Fruit fly (Drosophila melanogaster): Measurements from ENCODE around the gene yem.
A peak's percentile ranks its signal among the peaks of the same experiment; 100 is the strongest.

Gene yem

dm6 chr3R:29074001-29074609 lies 48.6 kb downstream of the yem start (continued):
- TF ChIP-seq Deaf1 (tag; optimal IDR thresholded peaks at IDR 0.05), result no peak
- no peak for TF ChIP-seq tgo (GFP tag; IDR thresholded peaks at IDR 0.05)
- TF ChIP-seq ato (GFP tag; IDR thresholded peaks at IDR 0.05; ENCODE audit: partially characterized antibody), result no peak
- TF ChIP-seq Med (GFP tag), result peak; percentile 59
- no peak for TF ChIP-seq HLH54F (GFP tag; optimal IDR thresholded peaks at IDR 0.05)
- TF ChIP-seq CG12744 (GFP tag; optimal IDR thresholded peaks at IDR 0.05), result no peak
- TF ChIP-seq nerfin-2 (GFP tag; IDR thresholded peaks at IDR 0.05; ENCODE audit: partially characterized antibody), result no peak
- TF ChIP-seq row (GFP tag; IDR thresholded peaks at IDR 0.05), result no peak
- no peak for TF ChIP-seq ase (GFP tag; IDR thresholded peaks at IDR 0.05)
- TF ChIP-seq CG18476 (GFP tag; optimal IDR thresholded peaks at IDR 0.05), result no peak
- no peak for TF ChIP-seq CG1529 (GFP tag; optimal IDR thresholded peaks at IDR 0.05)
- peak; percentile 23 for TF ChIP-seq sqz (GFP tag; optimal IDR thresholded peaks at IDR 0.05)
- TF ChIP-seq lbe (GFP tag; optimal IDR thresholded peaks at IDR 0.05), result no peak
- TF ChIP-seq PHDP (tag; optimal IDR thresholded peaks at IDR 0.05), result peak; percentile 14
- TF ChIP-seq ems (GFP tag; optimal IDR thresholded peaks at IDR 0.05), result no peak
- no peak for TF ChIP-seq amos (GFP tag; IDR thresholded peaks at IDR 0.05; ENCODE audit: partially characterized antibody)
- no peak for TF ChIP-seq vvl (GFP tag; IDR thresholded peaks at IDR 0.05)
- TF ChIP-seq ci (GFP tag; IDR thresholded peaks at IDR 0.05), result peak; percentile 64
- no peak for TF ChIP-seq mam (GFP tag; optimal IDR thresholded peaks at IDR 0.05)
- TF ChIP-seq CG12299 (tag; optimal IDR thresholded peaks at IDR 0.05), result no peak
- no peak for TF ChIP-seq CG14710 (tag; optimal IDR thresholded peaks at IDR 0.05)
- TF ChIP-seq CG7372 (GFP tag; IDR thresholded peaks at IDR 0.05), result no peak
- no peak for TF ChIP-seq ERR (GFP tag; optimal IDR thresholded peaks at IDR 0.05)
- TF ChIP-seq CG6254 (GFP tag; optimal IDR thresholded peaks at IDR 0.05), result no peak
- no peak for TF ChIP-seq seq (GFP tag; IDR thresholded peaks at IDR 0.05)
- no peak for TF ChIP-seq shn (GFP tag; optimal IDR thresholded peaks at IDR 0.05)
- TF ChIP-seq bcd (GFP tag; optimal IDR thresholded peaks at IDR 0.05), result no peak
- no peak for TF ChIP-seq Dp (GFP tag; optimal IDR thresholded peaks at IDR 0.05)
- TF ChIP-seq CG8359 (GFP tag; optimal IDR thresholded peaks at IDR 0.05; ENCODE audit: borderline replicate concordance), result no peak
- no peak for TF ChIP-seq bbx (GFP tag; IDR thresholded peaks at IDR 0.05; ENCODE audit: partially characterized antibody)
- TF ChIP-seq CG15601 (tag; optimal IDR thresholded peaks at IDR 0.05), result peak; percentile 5
- TF ChIP-seq gem (tag; optimal IDR thresholded peaks at IDR 0.05), result no peak
- no peak for TF ChIP-seq Doc3 (GFP tag; IDR thresholded peaks at IDR 0.05; ENCODE audit: partially characterized antibody)
- TF ChIP-seq Side (GFP tag; optimal IDR thresholded peaks at IDR 0.05), result no peak
- TF ChIP-seq Drgx (GFP tag; IDR thresholded peaks at IDR 0.05), result no peak
- no peak for TF ChIP-seq chm (GFP tag; IDR thresholded peaks at IDR 0.05)
- TF ChIP-seq org-1 (GFP tag; optimal IDR thresholded peaks at IDR 0.05), result no peak
- no peak for TF ChIP-seq CG17359 (tag; optimal IDR thresholded peaks at IDR 0.05)
- no peak for TF ChIP-seq slp2 (GFP tag; optimal IDR thresholded peaks at IDR 0.05)
- no peak for TF ChIP-seq sr (GFP tag; IDR thresholded peaks at IDR 0.05)
- TF ChIP-seq dan (GFP tag; IDR thresholded peaks at IDR 0.05), result no peak
- TF ChIP-seq dm (GFP tag; optimal IDR thresholded peaks at IDR 0.05), result no peak
- peak; percentile 10 for TF ChIP-seq CG2678 (tag; optimal IDR thresholded peaks at IDR 0.05)
- TF ChIP-seq lilli (GFP tag; optimal IDR thresholded peaks at IDR 0.05), result no peak
- TF ChIP-seq tx (GFP tag; optimal IDR thresholded peaks at IDR 0.05), result no peak
- TF ChIP-seq unpg (GFP tag; optimal IDR thresholded peaks at IDR 0.05), result no peak
- TF ChIP-seq CG14014 (GFP tag; IDR thresholded peaks at IDR 0.05), result no peak
- no peak for TF ChIP-seq CG11456 (GFP tag; IDR thresholded peaks at IDR 0.05)
- TF ChIP-seq Lim3 (GFP tag; IDR thresholded peaks at IDR 0.05), result no peak
- TF ChIP-seq wdn (GFP tag; IDR thresholded peaks at IDR 0.05), result no peak
- TF ChIP-seq CG32772 (GFP tag; IDR thresholded peaks at IDR 0.05), result no peak

Data from whole organism, embryonic.